Fruit fly (Drosophila melanogaster) whole organism, embryonic: ENCODE results near the gene CG8891.

Experiments
- Atf6 ChIP-seq: fragments of 200-800 bp; sonication (Bioruptor generic); IDR thresholded peaks from 2 replicates; pipeline ENCODE4 v1.3.6; 2022; ENCODE audit warnings: missing biosample characterization, missing genetic modification characterization
- B-H2 ChIP-seq: fragments of 200-800 bp; sonication (Bioruptor generic); optimal IDR thresholded peaks from 2 replicates; lab custom pipeline; 2018; ENCODE audit warnings: missing biosample characterization, mild to moderate bottlenecking, missing genetic modification characterization
- CG10543 ChIP-seq: fragments of 200-800 bp; sonication (Bioruptor generic); optimal IDR thresholded peaks from 3 replicates; lab custom pipeline; 2017; ENCODE audit warnings: missing biosample characterization, mild to moderate bottlenecking, missing genetic modification characterization, moderate library complexity
- CG11456 ChIP-seq: fragments of 200-800 bp; sonication (Bioruptor generic); IDR thresholded peaks from 3 replicates; pipeline ENCODE4 v1.3.6; 2022; ENCODE audit warnings: missing biosample characterization, missing genetic modification characterization
- CG13424 ChIP-seq: fragments of 200-800 bp; sonication (Bioruptor generic); optimal IDR thresholded peaks from 2 replicates; lab custom pipeline; 2019; ENCODE audit warnings: missing biosample characterization, mild to moderate bottlenecking, missing genetic modification characterization, moderate library complexity
- CG17359 ChIP-seq: fragments of 200-800 bp; sonication (Bioruptor generic); optimal IDR thresholded peaks from 3 replicates; lab custom pipeline; 2018; ENCODE audit warnings: missing biosample characterization, mild to moderate bottlenecking, missing genetic modification characterization, moderate library complexity
- CG18619 ChIP-seq: fragments of 200-800 bp; sonication (Bioruptor generic); optimal IDR thresholded peaks from 3 replicates; lab custom pipeline; 2017; ENCODE audit warnings: missing biosample characterization, mild to moderate bottlenecking, missing genetic modification characterization
- CG2202 ChIP-seq: fragments of 200-800 bp; sonication (Bioruptor generic); optimal IDR thresholded peaks from 2 replicates; lab custom pipeline; 2018; ENCODE audit warnings: missing biosample characterization, mild to moderate bottlenecking, missing genetic modification characterization
- CG2875 ChIP-seq: fragments of 200-800 bp; sonication (Bioruptor generic); optimal IDR thresholded peaks from 2 replicates; lab custom pipeline; 2017; ENCODE audit warnings: missing biosample characterization, mild to moderate bottlenecking, missing genetic modification characterization, missing genetic modification reagents
- CG3281 ChIP-seq: fragments of 200-800 bp; sonication (Bioruptor generic); optimal IDR thresholded peaks from 3 replicates; lab custom pipeline; 2017; ENCODE audit warnings: missing biosample characterization, mild to moderate bottlenecking, missing genetic modification characterization
- CG3407 ChIP-seq: fragments of 200-800 bp; sonication (Bioruptor generic); optimal IDR thresholded peaks from 2 replicates; lab custom pipeline; 2018; ENCODE audit warnings: missing biosample characterization, mild to moderate bottlenecking, missing genetic modification characterization
- CG3995 ChIP-seq: fragments of 200-800 bp; sonication (Bioruptor generic); optimal IDR thresholded peaks from 3 replicates; lab custom pipeline; 2016; ENCODE audit warnings: missing biosample characterization, missing genetic modification characterization
- CG5953 ChIP-seq: fragments of 200-800 bp; sonication (Bioruptor generic); IDR thresholded peaks from 2 replicates; pipeline ENCODE4 v1.3.6; 2022; ENCODE audit warnings: missing biosample characterization, missing genetic modification characterization
- CG7745 ChIP-seq: fragments of 200-800 bp; sonication (Bioruptor generic); optimal IDR thresholded peaks from 2 replicates; lab custom pipeline; 2018; ENCODE audit warnings: missing biosample characterization, mild to moderate bottlenecking, missing genetic modification characterization, moderate library complexity
- CG8765 ChIP-seq: fragments of 200-800 bp; sonication (Bioruptor generic); IDR thresholded peaks from 2 replicates; pipeline ENCODE4 v1.3.6; 2022; ENCODE audit warnings: missing biosample characterization, missing genetic modification characterization
- CG9817 ChIP-seq: fragments of 200-800 bp; sonication (Bioruptor generic); optimal IDR thresholded peaks from 2 replicates; lab custom pipeline; 2018; ENCODE audit warnings: missing biosample characterization, mild to moderate bottlenecking, missing genetic modification characterization, moderate library complexity
- CG9932 ChIP-seq: fragments of 200-800 bp; sonication (Bioruptor generic); IDR thresholded peaks from 2 replicates; pipeline ENCODE4 v1.3.6; 2022; ENCODE audit warnings: missing biosample characterization, missing genetic modification characterization
- Camta ChIP-seq: fragments of 200-800 bp; sonication (Bioruptor generic); optimal IDR thresholded peaks from 2 replicates; lab custom pipeline; 2016; ENCODE audit warnings: missing biosample characterization, missing genetic modification characterization
- Doc2 ChIP-seq: fragments of 200-800 bp; sonication (Bioruptor generic); IDR thresholded peaks from 2 replicates; pipeline ENCODE4 v1.3.6; 2022; ENCODE audit warnings: missing biosample characterization, missing genetic modification characterization
- Fer2 ChIP-seq: fragments of 200-800 bp; sonication (Bioruptor generic); optimal IDR thresholded peaks from 2 replicates; lab custom pipeline; 2018; ENCODE audit warnings: missing biosample characterization, mild to moderate bottlenecking, missing genetic modification characterization, moderate library complexity
- Gsc ChIP-seq: fragments of 200-800 bp; sonication (Bioruptor generic); IDR thresholded peaks from 2 replicates; pipeline ENCODE4 v1.3.6; 2022; ENCODE audit warnings: missing biosample characterization, missing genetic modification characterization
- Hmr ChIP-seq: fragments of 200-800 bp; sonication (Bioruptor generic); optimal IDR thresholded peaks from 3 replicates; lab custom pipeline; 2017; ENCODE audit warnings: mild to moderate bottlenecking, missing biosample characterization, missing genetic modification reagents, missing genetic modification characterization
- MTF-1 ChIP-seq: fragments of 200-800 bp; sonication (Bioruptor generic); optimal IDR thresholded peaks from 2 replicates; lab custom pipeline; 2018; ENCODE audit warnings: missing biosample characterization, mild to moderate bottlenecking, missing genetic modification characterization, borderline replicate concordance
- Nf-YA ChIP-seq: fragments of 200-800 bp; sonication (Bioruptor generic); IDR thresholded peaks from 2 replicates; pipeline ENCODE4 v1.3.6; 2022; ENCODE audit warnings: missing biosample characterization, missing genetic modification characterization
- PHDP ChIP-seq: fragments of 200-800 bp; sonication (Bioruptor generic); optimal IDR thresholded peaks from 3 replicates; lab custom pipeline; 2018; ENCODE audit warnings: missing biosample characterization, mild to moderate bottlenecking, missing genetic modification characterization, moderate library complexity
- Usf ChIP-seq: fragments of 200-800 bp; sonication (Bioruptor generic); optimal IDR thresholded peaks from 2 replicates; lab custom pipeline; 2017; ENCODE audit warnings: missing genotype, missing biosample characterization, missing genetic modification characterization
- Vsx1 ChIP-seq: fragments of 200-800 bp; sonication (Bioruptor generic); optimal IDR thresholded peaks from 2 replicates; lab custom pipeline; 2017; ENCODE audit warnings: missing biosample characterization, mild to moderate bottlenecking, missing genetic modification characterization, missing genetic modification reagents
- Xrp1 ChIP-seq: fragments of 200-800 bp; sonication (Bioruptor generic); IDR thresholded peaks from 2 replicates; pipeline ENCODE4 v1.3.6; 2022; ENCODE audit warnings: missing biosample characterization, missing genetic modification characterization
- amos ChIP-seq: fragments of 200-800 bp; sonication (Bioruptor generic); IDR thresholded peaks from 2 replicates; pipeline ENCODE4 v1.3.6; 2022; ENCODE audit warnings: missing biosample characterization, missing genetic modification characterization; ENCODE audit not compliant: partially characterized antibody
- btn ChIP-seq: fragments of 200-800 bp; sonication (Bioruptor generic); optimal IDR thresholded peaks from 2 replicates; lab custom pipeline; 2016; ENCODE audit warnings: missing biosample characterization, missing genetic modification characterization
- cad ChIP-seq: fragments of >200 bp; optimal IDR thresholded peaks from 2 replicates; lab custom pipeline; 2017; ENCODE audit warnings: missing biosample characterization, missing genetic modification characterization
- cg ChIP-seq: fragments of 200-800 bp; sonication (Bioruptor generic); optimal IDR thresholded peaks from 3 replicates; lab custom pipeline; 2019; ENCODE audit warnings: missing biosample characterization, mild to moderate bottlenecking, missing genetic modification characterization, moderate library complexity
- da ChIP-seq: fragments of 200-800 bp; sonication (Bioruptor generic); optimal IDR thresholded peaks from 2 replicates; lab custom pipeline; 2016; ENCODE audit warnings: missing biosample characterization, missing genetic modification characterization
- exex ChIP-seq: fragments of 200-800 bp; sonication (Bioruptor generic); optimal IDR thresholded peaks from 4 replicates; lab custom pipeline; 2018; ENCODE audit warnings: missing biosample characterization, mild to moderate bottlenecking, missing genetic modification characterization, moderate library complexity
- lab ChIP-seq: fragments of 200-800 bp; sonication (Bioruptor generic); optimal IDR thresholded peaks from 3 replicates; lab custom pipeline; 2017; ENCODE audit warnings: missing biosample characterization, missing genetic modification characterization, mild to moderate bottlenecking, moderate library complexity, missing genetic modification reagents
- lov ChIP-seq, 2 experiments: fragments of 200-800 bp in 1 of 2; fragments of >200 bp in 1 of 2; sonication (Bioruptor generic) in 1 of 2; IDR thresholded peaks in 1 of 2; optimal IDR thresholded peaks in 1 of 2; 2 replicates in 1 of 2; 3 replicates in 1 of 2; pipeline versions ENCODE4 v1.3.6 to Lab custom; 2017 to 2022; ENCODE audit warnings: missing biosample characterization in 1 of 2, missing genetic modification characterization in 1 of 2
- nau ChIP-seq: fragments of 200-800 bp; sonication (Bioruptor generic); optimal IDR thresholded peaks from 3 replicates; lab custom pipeline; 2017; ENCODE audit warnings: missing biosample characterization, mild to moderate bottlenecking, missing genetic modification characterization, missing genetic modification reagents
- nerfin-1 ChIP-seq: fragments of 200-800 bp; sonication (Bioruptor generic); optimal IDR thresholded peaks from 3 replicates; lab custom pipeline; 2019; ENCODE audit warnings: missing biosample characterization, mild to moderate bottlenecking, missing genetic modification characterization, moderate library complexity
- pan ChIP-seq, 4 experiments: fragments of >200 bp in 3 of 4; fragments of 200-800 bp in 1 of 4; sonication (Bioruptor generic) in 1 of 4; optimal IDR thresholded peaks in 3 of 4; IDR thresholded peaks in 1 of 4; 2 replicates each; pipeline versions ENCODE4 v1.3.6 to Lab custom; 2017 to 2022; ENCODE audit warnings: missing biosample characterization in 2 of 4, missing genetic modification characterization in 2 of 4, mixed read lengths in 1 of 4
- pita ChIP-seq: fragments of 200-800 bp; sonication (Bioruptor generic); optimal IDR thresholded peaks from 2 replicates; lab custom pipeline; 2017; ENCODE audit warnings: missing biosample characterization, mild to moderate bottlenecking, missing genetic modification characterization
- pnt ChIP-seq: fragments of 200-800 bp; sonication (Bioruptor generic); optimal IDR thresholded peaks from 3 replicates; lab custom pipeline; 2016; ENCODE audit warnings: missing biosample characterization, missing genetic modification characterization
- scrt ChIP-seq: fragments of 200-800 bp; sonication (Bioruptor generic); optimal IDR thresholded peaks from 2 replicates; lab custom pipeline; 2018; ENCODE audit warnings: missing biosample characterization, mild to moderate bottlenecking, missing genetic modification characterization, moderate library complexity
- sr ChIP-seq: fragments of 200-800 bp; sonication (Bioruptor generic); IDR thresholded peaks from 3 replicates; pipeline ENCODE4 v1.3.6; 2022; ENCODE audit warnings: missing biosample characterization, missing genetic modification characterization
- stc ChIP-seq: fragments of 200-800 bp; sonication (Bioruptor generic); IDR thresholded peaks from 2 replicates; pipeline ENCODE4 v1.3.6; 2022; ENCODE audit warnings: missing biosample characterization, missing genetic modification characterization
- wor ChIP-seq: fragments of 200-800 bp; sonication (Bioruptor generic); IDR thresholded peaks from 2 replicates; pipeline ENCODE4 v1.3.6; 2022; ENCODE audit warnings: missing biosample characterization, missing genetic modification characterization

Gene CG8891

DNA sequence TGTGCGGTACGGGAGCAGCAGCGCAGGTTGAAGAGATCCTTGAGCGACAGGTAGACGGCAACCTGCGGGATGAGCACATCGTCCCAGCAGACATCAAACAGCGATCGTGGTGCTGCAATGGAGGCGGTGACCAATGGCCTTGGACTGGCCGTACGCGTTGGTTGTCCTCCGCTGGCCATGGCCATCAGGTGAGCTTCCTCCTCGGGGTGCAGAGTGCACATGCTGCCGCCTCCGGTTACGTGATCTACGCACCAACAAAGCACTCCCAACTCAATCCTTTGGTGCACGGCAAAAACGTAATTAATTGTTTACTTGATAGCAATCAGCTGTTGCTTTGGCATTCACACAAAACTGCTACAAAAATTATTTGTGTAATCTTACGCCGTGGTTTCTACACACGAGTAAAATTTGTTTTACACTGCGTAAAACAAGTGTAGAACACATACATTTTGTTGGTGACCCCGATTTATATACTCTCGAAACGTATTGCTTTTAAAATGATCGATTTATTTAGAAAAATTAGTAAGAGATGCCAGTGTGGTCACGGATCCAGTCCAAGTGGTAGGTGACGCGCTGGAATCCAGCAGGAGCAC is 29.6 kb downstream of the CG8891 start, which contains the start of gene jet (continued):
- TF ChIP-seq CG17359 (tag; lab: Kevin White, UChicago), result no peak
- no peak for TF ChIP-seq pnt (GFP tag; lab: Kevin White, UChicago)
- TF ChIP-seq CG10543 (GFP tag; lab: Kevin White, UChicago), result no peak
- TF ChIP-seq CG8765 (GFP tag; lab: Robert Waterston, UW), result no peak
- TF ChIP-seq MTF-1 (GFP tag; lab: Kevin White, UChicago), result no peak
- TF ChIP-seq CG9817 (tag; lab: Kevin White, UChicago), result no peak
- TF ChIP-seq B-H2, result no peak
- no peak for TF ChIP-seq Nf-YA (GFP tag; lab: Robert Waterston, UW)
- no peak for TF ChIP-seq CG18619 (GFP tag; lab: Kevin White, UChicago)
- TF ChIP-seq Camta (GFP tag; lab: Kevin White, UChicago), result no peak
- no peak for TF ChIP-seq CG3407 (GFP tag; lab: Kevin White, UChicago)
- peak; percentile 1 for TF ChIP-seq scrt (GFP tag; lab: Kevin White, UChicago)
- no peak for TF ChIP-seq CG7745 (tag; lab: Kevin White, UChicago)
- no peak for TF ChIP-seq pan (optimal IDR thresholded peaks at IDR 0.05; lab: Kevin White, UChicago)
- no peak for TF ChIP-seq pan (GFP tag; optimal IDR thresholded peaks at IDR 0.05 in 1 of 2, IDR thresholded peaks at IDR 0.05 in 1 of 2)
- no peak for TF ChIP-seq wor (GFP tag; lab: Robert Waterston, UW)
- no peak for TF ChIP-seq PHDP (tag; lab: Kevin White, UChicago)
- TF ChIP-seq nerfin-1 (tag; lab: Kevin White, UChicago), result no peak
- no peak for TF ChIP-seq CG5953
- TF ChIP-seq amos (GFP tag; lab: Robert Waterston, UW), result peak; percentile 82
- TF ChIP-seq CG2202 (tag; lab: Kevin White, UChicago), result no peak
- no peak for TF ChIP-seq CG13424 (tag; lab: Kevin White, UChicago)
- TF ChIP-seq lov (optimal IDR thresholded peaks at IDR 0.05; lab: Kevin White, UChicago), result no peak
- TF ChIP-seq lov (GFP tag; IDR thresholded peaks at IDR 0.05; lab: Robert Waterston, UW), result no peak
- no peak for TF ChIP-seq CG2875 (GFP tag; lab: Kevin White, UChicago)
- no peak for TF ChIP-seq pita (GFP tag; lab: Kevin White, UChicago)
- peak; percentile 72 for TF ChIP-seq exex
- no peak for TF ChIP-seq nau (GFP tag; lab: Kevin White, UChicago)
- TF ChIP-seq cg (GFP tag; lab: Kevin White, UChicago), result no peak
- TF ChIP-seq lab, result no peak
- TF ChIP-seq Vsx1 (GFP tag; lab: Kevin White, UChicago), result no peak
- TF ChIP-seq sr (GFP tag; lab: Robert Waterston, UW), result no peak
- TF ChIP-seq CG3281, result no peak
- TF ChIP-seq cad (GFP tag; lab: Kevin White, UChicago), result no peak
- TF ChIP-seq stc (GFP tag; lab: Robert Waterston, UW), result no peak
- no peak for TF ChIP-seq Hmr
- TF ChIP-seq CG11456 (GFP tag; lab: Robert Waterston, UW), result no peak
- no peak for TF ChIP-seq Atf6 (GFP tag; lab: Robert Waterston, UW)
- no peak for TF ChIP-seq Gsc (GFP tag; lab: Robert Waterston, UW)
- no peak for TF ChIP-seq Doc2 (GFP tag; lab: Robert Waterston, UW)
- no peak for TF ChIP-seq btn (GFP tag; lab: Kevin White, UChicago)
- TF ChIP-seq Fer2, result no peak
- no peak for TF ChIP-seq Usf (GFP tag; lab: Kevin White, UChicago)
- no peak for TF ChIP-seq CG9932 (GFP tag; lab: Robert Waterston, UW)
- TF ChIP-seq Xrp1 (GFP tag; lab: Robert Waterston, UW), result no peak
- no peak for TF ChIP-seq da (GFP tag; lab: Kevin White, UChicago)
- TF ChIP-seq CG3995, result no peak
